Fruit fly (Drosophila melanogaster): Measurements from ENCODE around the gene MICU1.

- TF ChIP-seq Sin3A (optimal IDR thresholded peaks at IDR 0.05) (no peak), Myc (optimal IDR thresholded peaks at IDR 0.05) (no peak), ttk (optimal IDR thresholded peaks at IDR 0.05) (no peak), h (optimal IDR thresholded peaks at IDR 0.05) (no peak)
These were observed 2.8 kb upstream of the MICU1 start for dm6 chr2L:7179276-7179675.
